Fruit fly (Drosophila melanogaster) whole organism, wandering third instar larva: ENCODE measurements around the gene Cep97.
A peak's percentile ranks its signal among the peaks of the same experiment; 100 is the strongest.

ENCODE experiments used
- CG32264 ChIP-seq: fragments of 200-800 bp; sonication (Bioruptor generic); optimal IDR thresholded peaks from 2 replicates; lab custom pipeline; 2016; ENCODE audit warnings: missing biosample characterization, missing genetic modification characterization
- CG9705 ChIP-seq: fragments of 200-800 bp; sonication (Bioruptor generic); optimal IDR thresholded peaks from 2 replicates; lab custom pipeline; 2018; ENCODE audit warnings: missing biosample characterization, mild to moderate bottlenecking, missing genetic modification characterization
- CrebA ChIP-seq: fragments of 200-800 bp; sonication (Bioruptor generic); optimal IDR thresholded peaks from 2 replicates; lab custom pipeline; 2016; ENCODE audit warnings: missing biosample characterization, mild to moderate bottlenecking, missing genetic modification characterization, borderline replicate concordance
- Dfd ChIP-seq: fragments of >200 bp; optimal IDR thresholded peaks from 2 replicates; lab custom pipeline; 2017; ENCODE audit warnings: missing biosample characterization, missing genetic modification characterization
- Dif ChIP-seq: fragments of 200-275, 200-300 bp; sonication (Bioruptor generic); optimal IDR thresholded peaks from 2 replicates; lab custom pipeline; 2018; ENCODE audit warnings: missing biosample characterization, missing genetic modification characterization; ENCODE audit not compliant: partially characterized antibody
- HLH106 ChIP-seq: fragments of 200-800 bp; optimal IDR thresholded peaks from 3 replicates; lab custom pipeline; 2019; ENCODE audit warnings: missing biosample characterization, mild to moderate bottlenecking, missing genetic modification characterization, moderate library complexity
- Hr78 ChIP-seq: fragments of >200 bp; optimal IDR thresholded peaks from 2 replicates; lab custom pipeline; 2017; ENCODE audit warnings: missing biosample characterization, missing genetic modification characterization
- Hr83 ChIP-seq: fragments of 200-300 bp; sonication (Bioruptor generic); optimal IDR thresholded peaks from 2 replicates; lab custom pipeline; 2016; ENCODE audit warnings: missing biosample characterization, mild to moderate bottlenecking, missing genetic modification characterization, moderate library complexity; ENCODE audit not compliant: poor library complexity, severe bottlenecking
- Jra ChIP-seq: sonication (Bioruptor generic); optimal IDR thresholded peaks from 2 replicates; lab custom pipeline; 2016; ENCODE audit warnings: missing biosample characterization, missing genetic modification characterization
- Mio ChIP-seq: sonication (Bioruptor generic); optimal IDR thresholded peaks from 2 replicates; lab custom pipeline; 2016; ENCODE audit warnings: missing biosample characterization, missing genetic modification characterization
- Myc ChIP-seq: fragments of >200 bp; optimal IDR thresholded peaks from 2 replicates; lab custom pipeline; 2017
- N ChIP-seq: fragments of >200 bp; optimal IDR thresholded peaks from 2 replicates; lab custom pipeline; 2018; ENCODE audit warnings: missing biosample characterization, missing external identifiers, missing genetic modification characterization
- OdsH ChIP-seq: fragments of 200-800 bp; sonication (Bioruptor generic); optimal IDR thresholded peaks from 2 replicates; lab custom pipeline; 2016; ENCODE audit warnings: missing biosample characterization, mild to moderate bottlenecking, missing genetic modification characterization
- Sp1 ChIP-seq: fragments of 200-800 bp; sonication (Bioruptor generic); optimal IDR thresholded peaks from 3 replicates; lab custom pipeline; 2019; ENCODE audit warnings: missing biosample characterization, mild to moderate bottlenecking, missing genetic modification characterization, moderate library complexity
- Vsx2 ChIP-seq: fragments of 200-300, 225-300 bp; sonication (Bioruptor generic); optimal IDR thresholded peaks from 2 replicates; lab custom pipeline; 2018; ENCODE audit warnings: missing biosample characterization, missing genetic modification characterization; ENCODE audit not compliant: partially characterized antibody
- br ChIP-seq: fragments of 200-800 bp; sonication (Bioruptor generic); optimal IDR thresholded peaks from 2 replicates; lab custom pipeline; 2016; ENCODE audit warnings: missing biosample characterization, missing genetic modification characterization
- brk ChIP-seq: fragments of 200-800 bp; sonication (Bioruptor generic); optimal IDR thresholded peaks from 2 replicates; lab custom pipeline; 2016; ENCODE audit warnings: missing biosample characterization, mild to moderate bottlenecking, missing genetic modification characterization
- dl ChIP-seq, 2 experiments: fragments of 175-275, 200-275 bp in 1 of 2; fragments of 200-275 bp in 1 of 2; sonication (Bioruptor generic); optimal IDR thresholded peaks; lab custom pipeline; 2018; ENCODE audit warnings: mild to moderate bottlenecking in 2 of 2, missing biosample characterization in 2 of 2, missing genetic modification characterization in 2 of 2, moderate library complexity in 2 of 2; ENCODE audit not compliant: partially characterized antibody in 2 of 2, insufficient read depth in 1 of 2
- dmrt93B ChIP-seq: fragments of 200-800 bp; sonication (Bioruptor generic); optimal IDR thresholded peaks from 2 replicates; lab custom pipeline; 2018; ENCODE audit warnings: missing biosample characterization, mild to moderate bottlenecking, missing genetic modification characterization
- dsf ChIP-seq: sonication (Bioruptor generic); optimal IDR thresholded peaks from 2 replicates; lab custom pipeline; 2016; ENCODE audit warnings: missing biosample characterization, missing genetic modification characterization, borderline replicate concordance
- ey ChIP-seq: fragments of 200-800 bp; sonication (Bioruptor generic); optimal IDR thresholded peaks from 2 replicates; lab custom pipeline; 2016; ENCODE audit warnings: missing biosample characterization, missing genetic modification characterization
- foxo ChIP-seq, 2 experiments: fragments of 200-800 bp; sonication (Bioruptor generic); optimal IDR thresholded peaks; 2 replicates in 1 of 2; 3 replicates in 1 of 2; lab custom pipeline; 2016 to 2017; ENCODE audit warnings: missing biosample characterization in 2 of 2, missing genetic modification characterization in 2 of 2
- h ChIP-seq: fragments of 200-800 bp; sonication (Bioruptor generic); optimal IDR thresholded peaks from 3 replicates; lab custom pipeline; 2016; ENCODE audit warnings: missing biosample characterization, mild to moderate bottlenecking, missing genetic modification characterization
- jim ChIP-seq: fragments of 175-275, 200-325 bp; sonication (Bioruptor generic); optimal IDR thresholded peaks from 2 replicates; lab custom pipeline; 2016; ENCODE audit warnings: missing biosample characterization, mild to moderate bottlenecking, missing genetic modification characterization
- lola ChIP-seq: fragments of >200 bp; optimal IDR thresholded peaks from 2 replicates; lab custom pipeline; 2017; ENCODE audit warnings: missing biosample characterization, missing genetic modification characterization
- pan ChIP-seq: fragments of >200 bp; optimal IDR thresholded peaks from 2 replicates; lab custom pipeline; 2017
- psq ChIP-seq: fragments of 200-800 bp; sonication (Bioruptor generic); optimal IDR thresholded peaks from 3 replicates; lab custom pipeline; 2017; ENCODE audit warnings: missing biosample characterization, mild to moderate bottlenecking, missing genetic modification characterization, moderate library complexity
- rgr ChIP-seq: fragments of 200-800 bp; sonication (Bioruptor generic); optimal IDR thresholded peaks from 3 replicates; lab custom pipeline; 2016; ENCODE audit warnings: missing biosample characterization, mild to moderate bottlenecking, missing genetic modification characterization
- sage ChIP-seq: fragments of 200-800 bp; sonication (Bioruptor generic); optimal IDR thresholded peaks from 2 replicates; lab custom pipeline; 2016; ENCODE audit warnings: missing biosample characterization, mild to moderate bottlenecking, missing genetic modification characterization
- sv ChIP-seq: fragments of 200-800 bp; sonication (Bioruptor generic); optimal IDR thresholded peaks from 3 replicates; lab custom pipeline; 2016; ENCODE audit warnings: missing biosample characterization, missing genetic modification characterization
- woc ChIP-seq: sonication (Bioruptor generic); optimal IDR thresholded peaks from 2 replicates; lab custom pipeline; 2016; ENCODE audit warnings: missing biosample characterization, mild to moderate bottlenecking, missing genetic modification characterization

Gene Cep97

DNA sequence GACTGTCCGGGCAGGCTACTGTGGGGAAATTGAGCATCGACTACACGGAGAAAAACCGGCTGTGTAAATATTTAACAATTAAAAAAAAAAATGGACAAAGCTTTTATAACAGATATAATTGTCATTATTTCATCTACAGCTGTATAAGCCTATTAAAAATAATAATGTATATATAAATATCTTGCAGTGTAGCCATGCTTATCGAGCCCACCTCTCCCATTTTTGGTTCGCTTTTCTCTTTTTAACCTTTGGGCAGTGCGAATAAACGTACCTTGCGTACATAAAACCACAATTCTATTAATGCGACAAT lies 29.3 kb downstream of the Cep97 start (continued):
- TF ChIP-seq psq (peak; percentile 85), woc (GFP tag; lab: Kevin White, UChicago) (peak; percentile 51), dmrt93B (peak; percentile 78), Sp1 (GFP tag; lab: Kevin White, UChicago) (peak; percentile 90), Dif (no peak), OdsH (GFP tag; lab: Kevin White, UChicago) (peak; percentile 92)
- TF ChIP-seq, all 38 proteins: peak for 26

DNA sequence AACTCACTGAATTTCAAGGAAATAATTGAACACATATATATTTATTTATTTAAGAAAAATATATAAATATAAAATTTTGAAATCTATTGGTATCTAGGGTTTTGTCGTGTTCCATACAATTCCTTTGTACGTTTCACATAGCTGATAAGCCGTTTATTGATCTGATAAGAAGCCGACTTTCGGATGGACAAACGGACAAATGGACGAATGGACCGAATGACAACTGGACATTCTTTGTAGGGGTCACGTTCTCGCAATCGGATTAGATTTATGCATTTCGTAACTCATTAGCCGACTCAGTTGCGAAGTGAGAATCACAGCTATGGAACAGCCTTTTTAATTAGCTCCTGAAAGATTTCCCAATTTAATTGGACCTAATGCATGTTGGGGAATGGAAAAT lies 30.0 kb downstream of the Cep97 start:
- TF ChIP-seq Myc (lab: Kevin White, UChicago) (no peak), foxo (GFP tag; optimal IDR thresholded peaks at IDR 0.05; lab: Kevin White, UChicago) (no peak), Mio (GFP tag; lab: Kevin White, UChicago) (no peak), psq (no peak), sage (GFP tag; lab: Kevin White, UChicago) (no peak), HLH106 (tag; lab: Kevin White, UChicago) (no peak), Sp1 (GFP tag; lab: Kevin White, UChicago) (no peak), woc (GFP tag; lab: Kevin White, UChicago) (no peak), Jra (no peak)

DNA sequence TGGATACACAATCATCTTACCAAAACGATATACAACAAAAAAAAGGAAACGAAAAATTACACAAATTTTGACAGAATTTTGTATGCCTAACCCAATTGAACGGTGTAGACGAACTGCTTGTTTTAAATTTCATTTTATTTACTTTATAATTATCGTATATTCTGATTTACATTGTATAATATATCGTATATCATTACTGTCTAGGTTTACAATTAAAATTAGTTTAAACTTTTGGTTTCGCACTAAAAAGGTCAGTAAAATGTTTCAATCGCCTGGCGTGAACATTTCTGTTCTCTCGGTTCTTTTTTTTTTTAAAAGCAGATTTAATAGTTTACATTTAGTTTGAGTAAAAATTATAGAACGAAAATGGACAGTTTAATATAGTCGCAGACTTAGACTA lies 35.3 kb downstream of the Cep97 start, which contains the start of gene capu:
Gene capu, minus strand, starts transcription at position 101 of the 400 bp plus-strand sequence.
- TF ChIP-seq Mio (GFP tag; lab: Kevin White, UChicago), result no peak
- no peak for TF ChIP-seq ey (GFP tag; lab: Kevin White, UChicago)
- TF ChIP-seq foxo (GFP tag; optimal IDR thresholded peaks at IDR 0.05; lab: Kevin White, UChicago), result no peak
- no peak for TF ChIP-seq jim (GFP tag; lab: Kevin White, UChicago)

DNA sequence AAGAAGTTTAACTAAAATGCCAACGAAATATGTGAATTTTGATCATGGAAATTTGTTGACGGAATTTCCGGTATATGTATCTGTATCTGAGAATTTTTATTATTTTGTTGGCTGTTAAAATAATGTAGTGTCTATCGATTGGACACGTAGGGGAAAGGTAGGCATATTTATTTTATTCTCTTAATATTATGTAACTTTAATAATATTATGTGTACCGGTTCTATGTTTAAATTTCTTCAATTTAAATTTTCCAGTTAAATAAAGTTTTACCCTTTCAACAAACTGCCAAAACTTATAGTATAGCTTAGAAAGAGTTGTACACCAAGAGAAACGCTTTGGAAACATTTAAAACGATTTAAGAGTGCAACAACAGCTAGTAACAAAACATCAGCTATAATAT lies 46.7 kb downstream of the Cep97 start, which contains the start of gene Fpgs2:
Gene Fpgs2, minus strand, starts transcription at position 101 of the 400 bp plus-strand sequence.
- TF ChIP-seq dsf (GFP tag; lab: Kevin White, UChicago) (no peak), HLH106 (tag; lab: Kevin White, UChicago) (no peak), h (GFP tag; lab: Kevin White, UChicago) (no peak), sv (no peak), foxo (GFP tag; optimal IDR thresholded peaks at IDR 0.05; lab: Kevin White, UChicago) (no peak), psq (no peak), dmrt93B (no peak), pan (lab: Kevin White, UChicago) (no peak), dl (GFP tag; optimal IDR thresholded peaks at IDR 0.05; lab: Kevin White, UChicago; ENCODE audit: insufficient read depth in 1 of 2, partially characterized antibody in 2 of 2) (no peak), Hr83 (GFP tag; lab: Kevin White, UChicago) (no peak), Sp1 (GFP tag; lab: Kevin White, UChicago) (no peak), rgr (GFP tag; lab: Kevin White, UChicago) (no peak), ey (GFP tag; lab: Kevin White, UChicago) (no peak), br (GFP tag; lab: Kevin White, UChicago) (no peak), CG9705 (GFP tag; lab: Kevin White, UChicago) (no peak), N (GFP tag; lab: Kevin White, UChicago) (no peak)

DNA sequence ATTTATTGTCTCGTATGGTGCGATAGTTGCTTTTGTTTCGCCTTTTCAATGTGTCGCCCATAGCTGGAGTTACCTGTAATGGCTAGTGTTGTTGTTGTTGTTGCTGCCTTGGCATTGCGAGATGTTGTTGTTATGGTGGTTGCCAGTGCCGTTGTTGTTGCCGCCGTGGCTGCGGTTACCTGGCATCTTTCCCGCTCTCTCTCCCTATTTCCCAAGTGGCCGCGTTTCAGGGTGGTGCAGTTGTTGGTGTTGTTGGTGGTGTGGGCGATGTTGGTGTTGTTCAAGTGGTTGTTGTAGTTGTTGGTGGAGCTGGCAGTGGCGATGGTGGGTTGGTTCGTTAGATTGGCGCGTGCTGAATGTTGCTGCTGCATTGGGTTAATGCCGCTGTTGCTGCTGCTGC lies 47.2 kb downstream of the Cep97 start:
- TF ChIP-seq Dfd (GFP tag; lab: Kevin White, UChicago) (peak; percentile 66), lola (GFP tag; lab: Kevin White, UChicago) (no peak)

DNA sequence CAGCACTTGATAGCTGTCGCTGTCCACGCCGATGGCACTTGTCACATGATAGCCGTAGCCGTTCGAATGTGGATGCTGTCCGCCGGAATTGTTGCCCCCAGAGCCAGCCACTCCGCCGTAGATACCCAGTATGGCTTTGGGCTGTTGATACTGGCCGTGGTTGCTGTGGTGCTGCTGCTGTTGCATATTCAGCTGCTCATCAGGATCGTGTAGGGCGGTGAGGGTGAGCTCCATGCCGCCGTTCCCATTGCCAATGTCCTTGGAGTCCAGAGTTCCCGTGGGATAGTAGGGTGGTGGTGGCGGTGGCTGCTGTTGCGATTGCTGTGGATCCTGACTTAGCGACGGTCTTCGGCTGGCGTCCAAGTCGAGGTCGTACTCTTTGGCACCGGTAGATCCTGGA lies 49.4 kb downstream of the Cep97 start:
- TF ChIP-seq Dfd (GFP tag; lab: Kevin White, UChicago) (no peak), Hr78 (no peak), sv (no peak), Jra (no peak), brk (GFP tag; lab: Kevin White, UChicago) (no peak), woc (GFP tag; lab: Kevin White, UChicago) (no peak), N (GFP tag; lab: Kevin White, UChicago) (no peak), Vsx2 (no peak), Dif (no peak), CrebA (GFP tag; lab: Kevin White, UChicago) (no peak), Mio (GFP tag; lab: Kevin White, UChicago) (no peak), sage (GFP tag; lab: Kevin White, UChicago) (no peak), CG9705 (GFP tag; lab: Kevin White, UChicago) (no peak), rgr (GFP tag; lab: Kevin White, UChicago) (no peak), CG32264 (GFP tag; lab: Kevin White, UChicago) (no peak)
